Worm (Caenorhabditis elegans): ENCODE measurements around the gene cyp-25A3.

cyp-25A3 gene

ce11 chrIII:3867937-3868929 is 28.7 kb upstream of the cyp-25A3 start (continued):
- TF ChIP-seq let-526 (GFP tag; IDR thresholded peaks at IDR 0.05) (no peak), D2030.7 (GFP tag; IDR thresholded peaks at IDR 0.05) (no peak), Y79H2A.3 (GFP tag; conservative IDR thresholded peaks at IDR 0.05) (0 out of 2 replicates have a peak, but pooled peaks have one; percentile 51), Y53G8AR.9 (GFP tag; conservative IDR thresholded peaks at IDR 0.05) (peak; percentile 34; the same call in 1 of the 2 replicates), lin-35 (GFP tag; optimal IDR thresholded peaks at IDR 0.05) (no peak), lsy-27 (tag; optimal IDR thresholded peaks at IDR 0.05; ENCODE audit: borderline replicate concordance, insufficient read depth) (no peak), F57C9.4 (tag; optimal IDR thresholded peaks at IDR 0.05) (no peak), B0261.1 (tag; optimal IDR thresholded peaks at IDR 0.05) (no peak), fkh-3 (tag; optimal IDR thresholded peaks at IDR 0.05) (no peak), K11D2.4 (GFP tag; IDR thresholded peaks at IDR 0.05) (no peak), ets-4 (GFP tag; optimal IDR thresholded peaks at IDR 0.05) (no peak), hlh-12 (tag; optimal IDR thresholded peaks at IDR 0.05) (no peak), ztf-25 (GFP tag; IDR thresholded peaks at IDR 0.05) (no peak), nfya-2 (GFP tag; IDR thresholded peaks at IDR 0.05) (0 out of 2 replicates have a peak, but pooled peaks have one; percentile 50), snpc-4 (GFP tag; optimal IDR thresholded peaks at IDR 0.05) (no peak), snpc-4 (tag; optimal IDR thresholded peaks at IDR 0.05) (no peak), ztf-6 (GFP tag; IDR thresholded peaks at IDR 0.05) (no peak), akir-1 (GFP tag; optimal IDR thresholded peaks at IDR 0.05) (no peak), F23B12.7 (tag; optimal IDR thresholded peaks at IDR 0.05; ENCODE audit: insufficient read depth) (no peak)

ce11 chrIII:3867378-3867904 is 27.9 kb upstream of the cyp-25A3 start, which contains the start of gene rpl-3:
Gene rpl-3, plus strand, starts transcription at chrIII:3867854.
- peak; percentile 100 for TF ChIP-seq nfyb-1 (GFP tag; IDR thresholded peaks at IDR 0.05)
- TF ChIP-seq repo-1 (tag; optimal IDR thresholded peaks at IDR 0.05): peak; percentile 100
- TF ChIP-seq hmg-1.2 (GFP tag; IDR thresholded peaks at IDR 0.05): peak; percentile 98
- TF ChIP-seq cebp-1 (GFP tag; IDR thresholded peaks at IDR 0.05): peak; percentile 98
- TF ChIP-seq cebp-1 (tag; optimal IDR thresholded peaks at IDR 0.05): peak; percentile 100
- TF ChIP-seq B0261.1 (tag; optimal IDR thresholded peaks at IDR 0.05): peak; percentile 56
- TF ChIP-seq lin-54 (GFP tag; optimal IDR thresholded peaks at IDR 0.05): peak; percentile 100
- peak; percentile 98 for TF ChIP-seq zfh-2 (GFP tag; conservative IDR thresholded peaks at IDR 0.05)
- peak; percentile 95 to 99 for TF ChIP-seq rec-8 (tag; optimal IDR thresholded peaks at IDR 0.05)
- TF ChIP-seq zim-3 (tag; optimal IDR thresholded peaks at IDR 0.05): peak; percentile 99
- TF ChIP-seq ztf-22 (GFP tag; optimal IDR thresholded peaks at IDR 0.05): peak; percentile 100
- TF ChIP-seq ztf-3 (GFP tag; optimal IDR thresholded peaks at IDR 0.05): peak; percentile 99
- TF ChIP-seq xnd-1 (tag; optimal IDR thresholded peaks at IDR 0.05): peak; percentile 89
- peak; percentile 85 for TF ChIP-seq tbp1 (GFP tag; optimal IDR thresholded peaks at IDR 0.05)
- TF ChIP-seq ceh-79 (tag; optimal IDR thresholded peaks at IDR 0.05): peak; percentile 100
- TF ChIP-seq athp-1 (tag; optimal IDR thresholded peaks at IDR 0.05): peak; percentile 100
- peak; percentile 99 for TF ChIP-seq F57C9.4 (tag; optimal IDR thresholded peaks at IDR 0.05)
- TF ChIP-seq aptf-2 (GFP tag; conservative IDR thresholded peaks at IDR 0.05): peak; percentile 92
- TF ChIP-seq ceh-27 (GFP tag; optimal IDR thresholded peaks at IDR 0.05): peak; percentile 100
- peak; percentile 100 for TF ChIP-seq Y53G8AR.9 (GFP tag; conservative IDR thresholded peaks at IDR 0.05)
- peak; percentile 99 for TF ChIP-seq madf-6 (GFP tag; IDR thresholded peaks at IDR 0.05)
- TF ChIP-seq F33H1.4 (GFP tag; IDR thresholded peaks at IDR 0.05): peak; percentile 99
- peak; percentile 100 for TF ChIP-seq ets-4 (GFP tag; optimal IDR thresholded peaks at IDR 0.05)
- peak; percentile 93 for TF ChIP-seq attf-6 (GFP tag; IDR thresholded peaks at IDR 0.05)
- no peak for TF ChIP-seq ama-1 (optimal IDR thresholded peaks at IDR 0.05)
- peak; percentile 83 to 92 for TF ChIP-seq ama-1 (GFP tag; optimal IDR thresholded peaks at IDR 0.05)
- peak; percentile 94 for TF ChIP-seq attf-3 (GFP tag; conservative IDR thresholded peaks at IDR 0.05)
- peak; percentile 100 for TF ChIP-seq Y56A3A.18 (GFP tag; IDR thresholded peaks at IDR 0.05)
- peak; percentile 100 for TF ChIP-seq C06A6.2 (GFP tag; conservative IDR thresholded peaks at IDR 0.05)
- peak; percentile 99 for TF ChIP-seq nhr-27 (tag; optimal IDR thresholded peaks at IDR 0.05)

All from whole organism, young adult.